Worm (Caenorhabditis elegans) whole organism, L3 larva: Measurements from ENCODE around the gene pcn-1.

Experiments used
- nhr-11 ChIP-seq: fragments of 150-350 bp; optimal IDR thresholded peaks from 2 replicates; lab custom pipeline; 2014; ENCODE audit warnings: missing biosample characterization, missing genetic modification characterization
- nhr-237 ChIP-seq: fragments of 150-350 bp; optimal IDR thresholded peaks from 2 replicates; lab custom pipeline; 2014; ENCODE audit warnings: missing biosample characterization, missing genetic modification characterization
- nhr-77 ChIP-seq: fragments of 150-350 bp; optimal IDR thresholded peaks from 2 replicates; lab custom pipeline; 2014; ENCODE audit warnings: missing biosample characterization, missing genetic modification characterization
- ztf-11 ChIP-seq: fragments of 150-350 bp; optimal IDR thresholded peaks from 2 replicates; lab custom pipeline; 2014; ENCODE audit warnings: missing biosample characterization, missing genetic modification characterization

DNA sequence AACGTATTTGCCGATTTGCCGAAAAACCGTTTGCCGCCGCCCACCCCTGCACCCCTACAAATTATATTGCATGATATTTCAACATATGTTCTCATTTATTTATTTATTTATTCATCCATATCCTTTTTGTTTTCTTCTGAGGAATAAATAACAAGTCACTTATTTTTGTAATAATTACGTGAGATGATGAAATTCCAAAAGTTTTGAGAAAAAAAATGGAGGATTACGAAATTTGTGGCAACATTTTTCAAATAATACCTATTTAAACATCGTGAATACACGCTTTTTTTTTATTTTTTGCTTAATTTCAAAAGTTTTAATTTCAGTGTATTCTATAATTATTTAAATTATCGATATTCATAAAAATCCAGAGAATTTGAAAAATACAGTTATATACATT, 47.7 kb upstream of the pcn-1 start:
- no peak for TF ChIP-seq nhr-11 (tag; lab: Kevin White, UChicago)
- TF ChIP-seq nhr-77 (tag; lab: Kevin White, UChicago) = no peak
- no peak for TF ChIP-seq ztf-11 (tag; lab: Kevin White, UChicago)
- TF ChIP-seq nhr-237 = no peak
